Fruit fly (Drosophila melanogaster): Measurements from ENCODE around the gene CG12725.

Gene CG12725

DNA sequence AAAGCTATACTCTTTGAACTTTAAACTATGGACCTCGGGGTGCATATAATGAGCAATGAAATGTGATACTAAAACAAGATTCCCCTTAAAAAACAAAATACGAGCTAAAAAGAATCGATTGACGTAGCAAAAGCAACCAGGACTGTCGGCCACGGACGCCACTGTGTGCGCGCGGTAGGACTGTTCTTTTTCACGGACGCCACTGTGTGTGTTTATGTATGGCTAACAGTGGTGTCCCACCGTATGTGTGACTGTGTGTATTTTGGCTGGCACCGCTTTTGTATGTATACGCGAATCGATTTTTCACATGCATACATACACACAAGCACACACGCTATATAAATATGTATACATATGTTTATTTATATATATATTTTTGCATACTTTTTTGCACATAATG, 18.9 kb downstream of the CG12725 start (continued):
- TF ChIP-seq az2 (GFP tag; optimal IDR thresholded peaks at IDR 0.05) (peak; percentile 56), lbe (GFP tag; optimal IDR thresholded peaks at IDR 0.05) (peak; percentile 35), CG8478 (optimal IDR thresholded peaks at IDR 0.05) (no peak), zfh2 (GFP tag; optimal IDR thresholded peaks at IDR 0.05) (peak; percentile 70), tap (tag; optimal IDR thresholded peaks at IDR 0.05) (no peak), CG2199 (GFP tag; IDR thresholded peaks at IDR 0.05) (peak; percentile 92), twi (tag; optimal IDR thresholded peaks at IDR 0.05) (no peak), CG10654 (GFP tag; optimal IDR thresholded peaks at IDR 0.05) (peak; percentile 27), CG4282 (GFP tag; optimal IDR thresholded peaks at IDR 0.05) (no peak), eyg (GFP tag; optimal IDR thresholded peaks at IDR 0.05) (no peak), gcm2 (GFP tag; optimal IDR thresholded peaks at IDR 0.05) (peak; percentile 34), CG4730 (GFP tag; IDR thresholded peaks at IDR 0.05) (peak; percentile 40; the same call in 1 of the 2 replicates), row (GFP tag; IDR thresholded peaks at IDR 0.05) (peak; percentile 42), fd3F (GFP tag; optimal IDR thresholded peaks at IDR 0.05) (no peak), lmd (GFP tag; IDR thresholded peaks at IDR 0.05) (peak; percentile 33; the same call in 1 of the 2 replicates), Hr78 (GFP tag; optimal IDR thresholded peaks at IDR 0.05) (no peak), CG14050 (GFP tag; IDR thresholded peaks at IDR 0.05) (peak; percentile 40; the same call in 1 of the 3 replicates), Meics (GFP tag; optimal IDR thresholded peaks at IDR 0.05) (peak; percentile 65), tna (GFP tag; IDR thresholded peaks at IDR 0.05; ENCODE audit: partially characterized antibody) (no peak), CG14667 (GFP tag; IDR thresholded peaks at IDR 0.05) (peak; percentile 30; the same call in 1 of the 2 replicates), pzg (GFP tag; optimal IDR thresholded peaks at IDR 0.05) (peak; percentile 14), CG18599 (GFP tag; optimal IDR thresholded peaks at IDR 0.05) (peak; percentile 39), Lhr (GFP tag; optimal IDR thresholded peaks at IDR 0.05) (no peak), kay (GFP tag; optimal IDR thresholded peaks at IDR 0.05) (peak; percentile 42), pita (GFP tag; optimal IDR thresholded peaks at IDR 0.05) (no peak), btn (GFP tag; optimal IDR thresholded peaks at IDR 0.05) (no peak), dm (GFP tag; optimal IDR thresholded peaks at IDR 0.05) (peak; percentile 40), Fer2 (tag; optimal IDR thresholded peaks at IDR 0.05) (no peak), h (optimal IDR thresholded peaks at IDR 0.05) (peak; percentile 62), mam (GFP tag; optimal IDR thresholded peaks at IDR 0.05) (peak; percentile 80), C15 (GFP tag; IDR thresholded peaks at IDR 0.05) (no peak), Dfd (GFP tag; optimal IDR thresholded peaks at IDR 0.05) (no peak), nau (GFP tag; optimal IDR thresholded peaks at IDR 0.05) (no peak), Atf3 (GFP tag; optimal IDR thresholded peaks at IDR 0.05) (no peak), Trl (optimal IDR thresholded peaks at IDR 0.05) (no peak), Trl (GFP tag; optimal IDR thresholded peaks at IDR 0.05) (peak; percentile 75), CG9727 (GFP tag; optimal IDR thresholded peaks at IDR 0.05) (peak; percentile 10), ranshi (GFP tag; IDR thresholded peaks at IDR 0.05) (0 out of 2 replicates have a peak, but pooled peaks have one; percentile 29), zen2 (GFP tag; IDR thresholded peaks at IDR 0.05; ENCODE audit: partially characterized antibody) (no peak), CG8281 (tag; optimal IDR thresholded peaks at IDR 0.05) (no peak), Ravus (GFP tag; IDR thresholded peaks at IDR 0.05) (no peak), Myb (GFP tag; optimal IDR thresholded peaks at IDR 0.05) (peak; percentile 32), CG15479 (GFP tag; optimal IDR thresholded peaks at IDR 0.05) (no peak), CrebB (tag; optimal IDR thresholded peaks at IDR 0.05) (no peak), CG17361 (GFP tag; IDR thresholded peaks at IDR 0.05) (no peak), CG9817 (tag; optimal IDR thresholded peaks at IDR 0.05) (peak; percentile 1), en (GFP tag; optimal IDR thresholded peaks at IDR 0.05) (no peak), lilli (GFP tag; optimal IDR thresholded peaks at IDR 0.05) (peak; percentile 78), CG12299 (tag; optimal IDR thresholded peaks at IDR 0.05) (no peak), Lim3 (GFP tag; IDR thresholded peaks at IDR 0.05) (no peak), CG14441 (GFP tag; IDR thresholded peaks at IDR 0.05) (peak; percentile 52), CG30020 (tag; optimal IDR thresholded peaks at IDR 0.05) (no peak), Dip3 (GFP tag; optimal IDR thresholded peaks at IDR 0.05) (peak; percentile 47)
